Fruit fly (Drosophila melanogaster) S2 (cell line): ENCODE measurements around the gene CG15044.

Experiments
- CG8478 ChIP-seq: fragments of >200 bp; optimal IDR thresholded peaks from 2 replicates; lab custom pipeline; 2018
- CTCF ChIP-seq, 2 experiments: fragments of >200 bp; optimal IDR thresholded peaks; 2 replicates each; lab custom pipeline; 2018

- TF ChIP-seq CTCF (optimal IDR thresholded peaks at IDR 0.05; lab: Kevin White, UChicago) = no peak
- no peak for TF ChIP-seq CG8478 (lab: Kevin White, UChicago)
These were observed 8.3 kb downstream of the CG15044 start, which contains the start of gene Hayan for dm6 chrX:18483261-18484218.
